Worm (Caenorhabditis elegans) whole organism, L1 larva: ENCODE measurements around the gene lin-36.

Experiments used
- C16A3.4 ChIP-seq: fragments of 150-350 bp; optimal IDR thresholded peaks from 2 replicates; lab custom pipeline; 2014; ENCODE audit warnings: missing biosample characterization, missing genetic modification characterization
- F16B12.6 ChIP-seq: fragments of 150-350 bp; optimal IDR thresholded peaks from 2 replicates; lab custom pipeline; 2014; ENCODE audit warnings: missing biosample characterization, missing genetic modification characterization
- Y116A8C.19 ChIP-seq: sonication (generic microtip); optimal IDR thresholded peaks from 2 replicates; lab custom pipeline; 2016; ENCODE audit warnings: missing compliant biosample characterization, missing genetic modification characterization, borderline replicate concordance
- alr-1 ChIP-seq: fragments of 200-800 bp; sonication (Bioruptor generic); optimal IDR thresholded peaks from 2 replicates; lab custom pipeline; 2018; ENCODE audit warnings: borderline replicate concordance, mild to moderate bottlenecking, missing genetic modification characterization, missing compliant biosample characterization
- aly-2 ChIP-seq: fragments of 150-350 bp; optimal IDR thresholded peaks from 2 replicates; lab custom pipeline; 2014; ENCODE audit warnings: missing biosample characterization, missing genetic modification characterization
- ama-1 ChIP-seq: fragments of 150-350 bp; optimal IDR thresholded peaks from 2 replicates; lab custom pipeline; 2014
- blmp-1 ChIP-seq: fragments of 150-350 bp; optimal IDR thresholded peaks from 2 replicates; lab custom pipeline; 2014; ENCODE audit warnings: missing biosample characterization, missing genetic modification characterization
- ceh-8 ChIP-seq: fragments of 200-800 bp; sonication (Bioruptor generic); optimal IDR thresholded peaks from 2 replicates; lab custom pipeline; 2018; ENCODE audit warnings: mild to moderate bottlenecking, missing genetic modification characterization, moderate library complexity, missing compliant biosample characterization
- ceh-82 ChIP-seq, 3 experiments: fragments of 150-350 bp in 1 of 3; sonication (generic microtip) in 2 of 3; optimal IDR thresholded peaks; 2 replicates each; lab custom pipeline; 2014 to 2017; ENCODE audit warnings: missing biosample characterization in 3 of 3, missing genetic modification characterization in 3 of 3
- ceh-88 ChIP-seq: fragments of 200-800 bp; sonication (Bioruptor generic); IDR thresholded peaks from 2 replicates; pipeline ENCODE4 v1.3.6; 2022; ENCODE audit warnings: missing genetic modification characterization, missing compliant biosample characterization
- ceh-90 ChIP-seq: sonication (generic microtip); optimal IDR thresholded peaks from 2 replicates; lab custom pipeline; 2016; ENCODE audit warnings: missing genetic modification characterization, missing compliant biosample characterization
- ces-1 ChIP-seq: fragments of 150-350 bp; optimal IDR thresholded peaks from 2 replicates; lab custom pipeline; 2014; ENCODE audit warnings: missing biosample characterization, missing genetic modification reagents, missing genetic modification characterization
- dsc-1 ChIP-seq: sonication (generic microtip); optimal IDR thresholded peaks from 2 replicates; lab custom pipeline; 2016; ENCODE audit warnings: mild to moderate bottlenecking, missing genetic modification characterization, missing compliant biosample characterization
- efl-1 ChIP-seq, 4 experiments: fragments of 150-350 bp; optimal IDR thresholded peaks in 3 of 4; peaks in 1 of 4; 1 replicate in 1 of 4; 2 replicates in 3 of 4; lab custom pipeline; 2014; ENCODE audit warnings: missing biosample characterization in 2 of 4, missing genetic modification characterization in 2 of 4, missing genetic modification reagents in 2 of 4
- efl-3 ChIP-seq: fragments of 200-800 bp; sonication (Bioruptor generic); optimal IDR thresholded peaks from 2 replicates; lab custom pipeline; 2018; ENCODE audit warnings: mild to moderate bottlenecking, missing genetic modification characterization, missing compliant biosample characterization
- egl-27 ChIP-seq, 2 experiments: fragments of 150-350 bp in 1 of 2; sonication (generic microtip); optimal IDR thresholded peaks; 3 replicates each; lab custom pipeline; 2017 to 2018; ENCODE audit warnings: missing biosample characterization in 2 of 2, missing genetic modification characterization in 2 of 2, missing genetic modification reagents in 2 of 2
- elt-3 ChIP-seq, 6 experiments: fragments of 150-350 bp in 1 of 6; sonication (generic microtip); optimal IDR thresholded peaks; 2 replicates each; lab custom pipeline; 2017 to 2018; ENCODE audit warnings: missing biosample characterization in 6 of 6, missing genetic modification characterization in 6 of 6, inconsistent platforms in 1 of 6
- ets-5 ChIP-seq: fragments of 200-800 bp; sonication (Bioruptor generic); IDR thresholded peaks from 2 replicates; pipeline ENCODE4 v1.3.6; 2022; ENCODE audit warnings: missing genetic modification characterization, missing compliant biosample characterization
- fkh-8 ChIP-seq: sonication (generic microtip); optimal IDR thresholded peaks from 2 replicates; lab custom pipeline; 2016; ENCODE audit warnings: mild to moderate bottlenecking, missing genetic modification characterization, missing compliant biosample characterization
- fos-1 ChIP-seq: fragments of 150-350 bp; optimal IDR thresholded peaks from 2 replicates; lab custom pipeline; 2014; ENCODE audit warnings: missing biosample characterization, missing genetic modification characterization
- grh-1 ChIP-seq: fragments of 200-800 bp; sonication (Bioruptor generic); IDR thresholded peaks from 2 replicates; pipeline ENCODE4 v1.3.6; 2022; ENCODE audit warnings: missing genetic modification reagents, missing genetic modification characterization, missing compliant biosample characterization
- jun-1 ChIP-seq: fragments of 150-350 bp; optimal IDR thresholded peaks from 2 replicates; lab custom pipeline; 2014; ENCODE audit warnings: missing biosample characterization, missing genetic modification reagents, missing genetic modification characterization
- lir-3 ChIP-seq: sonication (generic microtip); optimal IDR thresholded peaks from 2 replicates; lab custom pipeline; 2016; ENCODE audit warnings: mild to moderate bottlenecking, missing genetic modification characterization, moderate library complexity, missing compliant biosample characterization; ENCODE audit not compliant: poor library complexity
- lsy-2 ChIP-seq, 2 experiments: fragments of 150-350 bp; optimal IDR thresholded peaks; 2 replicates each; lab custom pipeline; 2014; ENCODE audit warnings: missing biosample characterization in 2 of 2, missing genetic modification characterization in 2 of 2
- mep-1 ChIP-seq: fragments of 150-350 bp; optimal IDR thresholded peaks from 2 replicates; lab custom pipeline; 2014; ENCODE audit warnings: missing biosample characterization, missing genetic modification characterization
- nhr-12 ChIP-seq: sonication (generic microtip); optimal IDR thresholded peaks from 2 replicates; lab custom pipeline; 2017; ENCODE audit warnings: missing biosample characterization, missing genetic modification characterization
- nhr-47 ChIP-seq: sonication (generic microtip); optimal IDR thresholded peaks from 2 replicates; lab custom pipeline; 2016; ENCODE audit warnings: mild to moderate bottlenecking, missing genetic modification characterization, moderate library complexity, missing compliant biosample characterization
- nhr-71 ChIP-seq: sonication (generic microtip); optimal IDR thresholded peaks from 2 replicates; lab custom pipeline; 2016; ENCODE audit warnings: mild to moderate bottlenecking, missing genetic modification characterization, moderate library complexity, missing compliant biosample characterization
- nhr-76 ChIP-seq: sonication (generic microtip); optimal IDR thresholded peaks from 2 replicates; lab custom pipeline; 2017; ENCODE audit warnings: missing biosample characterization, missing genetic modification characterization
- nhr-90 ChIP-seq: sonication (generic microtip); optimal IDR thresholded peaks from 2 replicates; lab custom pipeline; 2016; ENCODE audit warnings: mild to moderate bottlenecking, missing genetic modification characterization, missing compliant biosample characterization; ENCODE audit not compliant: poor library complexity
- pag-3 ChIP-seq: sonication (generic microtip); optimal IDR thresholded peaks from 2 replicates; lab custom pipeline; 2017; ENCODE audit warnings: missing genetic modification characterization, mild to moderate bottlenecking, missing compliant biosample characterization, antibody characterized with exemption, borderline replicate concordance; ENCODE audit not compliant: insufficient read depth
- rnt-1 ChIP-seq: sonication (generic microtip); optimal IDR thresholded peaks from 2 replicates; lab custom pipeline; 2016; ENCODE audit warnings: mild to moderate bottlenecking, missing genetic modification characterization, moderate library complexity, missing compliant biosample characterization
- snu-23 ChIP-seq: sonication (generic microtip); optimal IDR thresholded peaks from 2 replicates; lab custom pipeline; 2016; ENCODE audit warnings: missing genetic modification characterization, missing compliant biosample characterization
- sox-4 ChIP-seq: sonication (generic microtip); optimal IDR thresholded peaks from 2 replicates; lab custom pipeline; 2016; ENCODE audit warnings: missing genetic modification characterization, missing compliant biosample characterization
- sup-37 ChIP-seq: fragments of 200-800 bp; sonication (Bioruptor generic); optimal IDR thresholded peaks from 2 replicates; lab custom pipeline; 2018; ENCODE audit warnings: mild to moderate bottlenecking, missing genetic modification characterization, missing compliant biosample characterization
- tlp-1 ChIP-seq: fragments of 150-350 bp; optimal IDR thresholded peaks from 2 replicates; lab custom pipeline; 2014; ENCODE audit warnings: missing biosample characterization, missing genetic modification characterization
- unc-86 ChIP-seq: sonication (generic microtip); optimal IDR thresholded peaks from 2 replicates; lab custom pipeline; 2016; ENCODE audit warnings: missing genetic modification characterization, missing compliant biosample characterization
- unc-98 ChIP-seq: fragments of 200-800 bp; sonication (Bioruptor generic); IDR thresholded peaks from 2 replicates; pipeline ENCODE4 v1.3.6; 2022; ENCODE audit warnings: missing genetic modification characterization, missing compliant biosample characterization
- zip-4 ChIP-seq: fragments of 200-800 bp; sonication (Bioruptor generic); optimal IDR thresholded peaks from 2 replicates; lab custom pipeline; 2018; ENCODE audit warnings: mild to moderate bottlenecking, missing genetic modification characterization, moderate library complexity, missing compliant biosample characterization

The lin-36 gene

ce11 chrIII:8066989-8067388 lies 46.3 kb upstream of the lin-36 start, which contains the start of gene pros-1:
Gene pros-1, plus strand, starts transcription at chrIII:8067289.
- TF ChIP-seq dsc-1 (tag; lab: Kevin White, UChicago): no peak
- TF ChIP-seq zip-4 (GFP tag; lab: Kevin White, UChicago): no peak
- TF ChIP-seq ces-1 (GFP tag; lab: Kevin White, UChicago): no peak
- TF ChIP-seq pag-3 (tag; lab: Kevin White, UChicago): no peak
- TF ChIP-seq mep-1 (tag; lab: Kevin White, UChicago): no peak
- no peak for TF ChIP-seq nhr-12
- TF ChIP-seq rnt-1 (tag; lab: Kevin White, UChicago): no peak
- no peak for TF ChIP-seq sup-37 (GFP tag; lab: Kevin White, UChicago)
- no peak for TF ChIP-seq egl-27 (tag; optimal IDR thresholded peaks at IDR 0.05; lab: Kevin White, UChicago)
- TF ChIP-seq ceh-8 (GFP tag; lab: Kevin White, UChicago): no peak
- no peak for TF ChIP-seq blmp-1 (tag; lab: Kevin White, UChicago)
- no peak for TF ChIP-seq unc-86 (tag; lab: Kevin White, UChicago)
- TF ChIP-seq F16B12.6 (tag; lab: Kevin White, UChicago): no peak
- TF ChIP-seq Y116A8C.19 (tag; lab: Kevin White, UChicago): no peak
- no peak for TF ChIP-seq efl-3 (GFP tag; lab: Kevin White, UChicago)
- no peak for TF ChIP-seq grh-1
- TF ChIP-seq, all 84 proteins: peak for 0

- TF ChIP-seq lsy-2 (tag; optimal IDR thresholded peaks at IDR 0.05; lab: Kevin White, UChicago) (peak in 1 of 2 experiments; percentile 50), nhr-90 (tag; lab: Kevin White, UChicago) (no peak), snu-23 (GFP tag; lab: Kevin White, UChicago) (peak; percentile 17), lir-3 (tag; lab: Kevin White, UChicago) (no peak), fos-1 (tag; lab: Kevin White, UChicago) (no peak), aly-2 (tag; lab: Kevin White, UChicago) (no peak), ceh-8 (GFP tag; lab: Kevin White, UChicago) (no peak), ceh-88 (GFP tag; lab: Robert Waterston, UW) (no peak), ceh-82 (tag; optimal IDR thresholded peaks at IDR 0.05; lab: Kevin White, UChicago) (no peak), C16A3.4 (no peak), sox-4 (tag; lab: Kevin White, UChicago) (no peak), zip-4 (GFP tag; lab: Kevin White, UChicago) (no peak), ces-1 (GFP tag; lab: Kevin White, UChicago) (no peak), jun-1 (tag; lab: Kevin White, UChicago) (no peak), pag-3 (tag; lab: Kevin White, UChicago) (no peak), egl-27 (tag; optimal IDR thresholded peaks at IDR 0.05; lab: Kevin White, UChicago) (no peak), nhr-47 (tag; lab: Kevin White, UChicago) (no peak), blmp-1 (tag; lab: Kevin White, UChicago) (peak; percentile 65)
Observed at ce11 chrIII:8065101-8065500, 44.4 kb upstream of the lin-36 start.

ce11 chrIII:8063659-8064058 lies 43.0 kb upstream of the lin-36 start:
- TF ChIP-seq efl-1 (optimal IDR thresholded peaks at IDR 0.05; lab: Kevin White, UChicago): no peak
- no peak for TF ChIP-seq efl-1 (GFP tag; optimal IDR thresholded peaks at IDR 0.05 in 1 of 2; lab: Kevin White, UChicago)
- no peak for TF ChIP-seq unc-86 (tag; lab: Kevin White, UChicago)
- TF ChIP-seq fos-1 (tag; lab: Kevin White, UChicago): no peak
- no peak for TF ChIP-seq elt-3 (tag; optimal IDR thresholded peaks at IDR 0.05; lab: Kevin White, UChicago)
- no peak for TF ChIP-seq rnt-1 (tag; lab: Kevin White, UChicago)
- no peak for TF ChIP-seq unc-98 (GFP tag; lab: Robert Waterston, UW)
- TF ChIP-seq blmp-1 (tag; lab: Kevin White, UChicago): no peak
- no peak for TF ChIP-seq sox-4 (tag; lab: Kevin White, UChicago)
- TF ChIP-seq nhr-12: no peak
- TF ChIP-seq sup-37 (GFP tag; lab: Kevin White, UChicago): no peak
- no peak for TF ChIP-seq grh-1
- TF ChIP-seq ets-5 (GFP tag; lab: Robert Waterston, UW): no peak
- TF ChIP-seq ceh-90 (tag; lab: Kevin White, UChicago): no peak
- no peak for TF ChIP-seq nhr-90 (tag; lab: Kevin White, UChicago)
- no peak for TF ChIP-seq nhr-71 (tag; lab: Kevin White, UChicago)
- TF ChIP-seq alr-1 (tag; lab: Kevin White, UChicago): no peak
- TF ChIP-seq ama-1 (lab: Kevin White, UChicago): no peak
- no peak for TF ChIP-seq nhr-76 (tag; lab: Kevin White, UChicago)
- no peak for TF ChIP-seq fkh-8 (tag; lab: Kevin White, UChicago)
- TF ChIP-seq tlp-1 (tag; lab: Kevin White, UChicago): no peak
